Fruit fly (Drosophila melanogaster) ovary, adult (tissue): ENCODE data around the gene CG15208.
A peak's percentile ranks its signal among the peaks of the same experiment; 100 is the strongest.

Experiments
- CG17801 ChIP-seq: fragments of 200-800 bp; optimal IDR thresholded peaks from 2 replicates; lab custom pipeline; 2019; ENCODE audit warnings: missing biosample characterization, mild to moderate bottlenecking, missing genetic modification characterization, moderate library complexity; ENCODE audit not compliant: partially characterized antibody

The CG15208 gene

DNA sequence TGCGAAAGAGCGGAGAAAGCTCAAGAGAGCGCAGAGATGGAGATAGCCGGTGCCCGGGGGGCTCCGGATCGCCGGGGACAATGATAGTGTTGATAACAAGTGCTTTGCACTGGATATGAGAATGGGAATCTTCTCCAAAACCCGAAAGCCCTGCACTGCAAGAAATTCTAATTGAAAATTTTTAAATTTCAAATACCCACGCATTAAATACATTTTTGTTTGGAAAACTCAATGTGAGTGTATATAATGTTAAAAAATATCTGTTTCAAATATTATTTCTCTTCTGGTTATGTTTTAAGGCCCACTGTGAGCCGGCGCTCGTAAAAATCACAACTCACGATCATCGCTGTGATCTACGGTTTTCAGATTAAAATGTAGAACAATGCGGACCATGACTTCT lies 6.6 kb upstream of the CG15208 start:
- peak; percentile 40 for TF ChIP-seq CG17801 (GFP tag; lab: Kevin White, UChicago)

DNA sequence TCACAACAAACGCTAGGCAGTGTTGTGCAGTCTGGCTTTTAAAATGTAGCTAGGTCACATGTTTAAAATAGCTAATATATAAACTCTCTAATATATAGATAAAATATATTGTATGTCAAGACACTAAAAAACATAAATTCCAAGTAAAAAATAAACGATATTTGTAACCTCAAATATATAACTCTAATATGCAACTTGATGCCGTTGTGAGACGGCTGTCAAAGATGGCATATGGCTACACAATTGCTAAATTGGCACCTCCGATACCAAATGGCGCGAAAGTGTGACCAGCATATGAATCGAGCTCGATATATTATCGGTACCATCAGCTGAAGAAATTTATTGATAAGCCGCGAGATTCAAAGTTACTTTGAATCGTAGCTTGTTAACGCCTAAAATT lies 533 bp upstream of the CG15208 start, which contains the start of gene CG1582:
Gene CG1582, minus strand, starts transcription at position 71 of the 400 bp plus-strand sequence.
- TF ChIP-seq CG17801 (GFP tag; lab: Kevin White, UChicago): peak; percentile 64

DNA sequence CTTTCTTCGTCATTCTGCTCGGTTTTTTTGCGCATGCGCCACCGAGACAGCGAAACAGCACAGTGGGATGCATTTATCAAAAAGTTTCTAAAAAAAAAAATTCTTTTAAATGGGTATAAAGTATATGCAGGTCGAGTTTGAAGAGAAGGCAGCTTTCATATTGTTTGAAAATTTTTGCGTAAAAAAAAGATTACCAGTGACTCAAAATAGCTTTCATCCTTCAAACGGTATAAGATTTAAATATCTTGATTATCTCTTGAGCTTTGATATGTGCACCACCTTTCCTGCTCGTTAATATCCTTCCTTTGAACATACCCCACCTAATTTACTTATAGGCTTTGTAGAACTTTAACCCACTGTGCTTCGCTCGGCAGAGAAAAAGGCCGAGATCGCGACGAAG lies 5.3 kb downstream of the CG15208 start:
- peak; percentile 36 for TF ChIP-seq CG17801 (GFP tag; lab: Kevin White, UChicago)

DNA sequence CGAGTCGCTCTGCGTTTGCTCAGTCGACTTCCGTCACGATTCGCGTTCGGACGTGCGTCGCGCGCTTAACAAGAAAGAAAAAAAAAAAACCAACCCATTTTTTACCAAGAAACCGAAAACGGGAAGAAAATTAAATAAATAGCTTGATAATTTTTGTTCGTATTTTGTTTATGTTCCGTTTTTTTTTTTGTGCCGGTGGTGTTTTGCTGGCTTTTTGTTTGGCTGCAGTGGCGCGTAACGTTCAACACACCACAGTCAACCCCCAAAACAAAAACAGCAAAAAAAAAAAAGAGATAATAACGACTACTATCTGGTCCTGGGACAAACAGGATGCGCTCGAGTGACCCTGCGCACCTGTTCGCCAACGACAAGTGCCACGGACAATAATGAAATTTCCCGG lies 5.7 kb downstream of the CG15208 start, which contains the start of gene CG43901:
Gene CG43901, plus strand, starts transcription at position 301 of the 400 bp plus-strand sequence.
- TF ChIP-seq CG17801 (GFP tag; lab: Kevin White, UChicago): no peak

DNA sequence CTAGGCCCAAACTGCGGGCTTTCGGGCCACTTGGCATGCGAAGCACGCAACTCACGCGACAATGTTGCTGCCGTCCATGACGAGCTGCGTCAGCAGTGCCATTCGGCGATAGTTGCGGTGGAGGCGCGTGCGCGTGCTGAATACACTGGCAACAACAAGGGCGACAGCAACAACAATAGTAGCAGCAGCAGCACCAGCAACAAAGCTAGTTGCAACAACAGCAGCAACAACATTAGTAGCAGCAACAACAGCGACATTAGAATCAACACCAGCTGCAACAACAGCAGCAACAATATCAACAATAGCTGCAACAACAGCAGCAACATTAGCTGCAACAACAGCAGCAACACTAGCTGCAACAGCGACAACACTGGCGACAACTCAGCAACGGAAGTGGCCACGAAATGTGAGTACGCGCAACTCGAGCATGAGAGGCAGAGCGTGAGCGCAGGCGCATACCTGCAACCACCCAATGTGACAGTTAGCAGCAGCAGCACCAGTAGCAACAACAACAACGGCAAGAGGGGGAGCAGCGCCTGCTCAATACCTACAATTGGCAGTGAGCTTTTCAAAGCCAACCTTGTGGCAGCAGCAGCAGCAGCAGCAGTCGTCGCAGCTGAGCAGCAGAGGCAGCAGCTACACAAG lies 6.6 kb downstream of the CG15208 start:
- TF ChIP-seq CG17801 (GFP tag; lab: Kevin White, UChicago): no peak

DNA sequence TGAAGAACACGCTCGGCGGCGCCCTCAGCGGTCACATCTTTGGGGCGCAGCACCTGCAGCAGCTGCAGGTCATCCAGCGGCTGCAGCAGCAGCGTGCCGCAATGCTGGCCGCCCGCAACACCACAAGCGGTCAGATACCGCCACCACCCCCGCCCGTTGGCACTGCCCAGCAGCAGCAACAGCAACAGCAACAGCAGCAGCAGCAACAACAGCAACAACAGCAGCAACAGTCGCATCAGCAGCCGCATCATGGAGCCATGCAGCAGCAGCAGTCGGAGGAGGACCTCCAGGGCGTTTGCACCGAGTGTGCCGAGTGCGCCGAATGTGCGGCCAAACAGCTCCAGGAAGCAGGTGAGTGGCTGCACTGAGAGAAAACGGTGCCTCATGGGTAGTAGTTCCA lies 12.8 kb downstream of the CG15208 start:
- no peak for TF ChIP-seq CG17801 (GFP tag; lab: Kevin White, UChicago)

DNA sequence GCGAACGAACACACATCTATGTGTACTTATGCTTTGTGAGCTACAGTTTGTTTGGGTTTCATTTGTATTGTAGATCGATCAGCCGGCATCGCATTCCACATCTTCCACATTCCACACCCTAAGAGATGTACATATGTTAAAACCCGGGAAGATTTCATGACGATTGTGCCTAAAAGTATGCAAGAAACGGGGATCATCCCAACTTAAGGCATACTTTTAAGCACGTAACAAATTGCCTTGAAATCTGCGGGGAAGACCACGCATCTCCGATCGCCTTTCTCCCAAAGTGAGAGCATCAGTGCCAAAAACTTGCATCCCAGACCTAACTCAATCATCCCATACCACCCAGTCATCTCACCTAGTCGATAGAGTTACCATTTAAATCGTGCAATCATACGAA lies 21.9 kb downstream of the CG15208 start:
- no peak for TF ChIP-seq CG17801 (GFP tag; lab: Kevin White, UChicago)

DNA sequence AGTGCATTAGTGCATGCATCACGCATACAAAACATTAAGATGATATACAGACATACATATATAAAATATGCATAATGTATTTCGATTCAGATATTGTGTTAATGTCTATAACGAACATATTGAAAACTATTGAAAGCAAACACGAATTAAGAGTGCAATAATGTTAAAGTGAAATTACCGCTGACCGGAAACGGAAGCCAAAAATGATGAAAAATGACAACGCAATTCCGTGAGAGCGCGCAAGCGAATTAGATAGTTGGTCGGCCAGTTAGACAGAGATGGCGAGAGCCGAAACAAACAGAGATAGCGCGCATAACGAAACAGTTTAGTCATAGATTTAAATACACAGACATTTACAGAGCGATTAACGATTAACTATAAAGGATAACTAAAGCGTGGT lies 22.4 kb downstream of the CG15208 start:
- no peak for TF ChIP-seq CG17801 (GFP tag; lab: Kevin White, UChicago)

DNA sequence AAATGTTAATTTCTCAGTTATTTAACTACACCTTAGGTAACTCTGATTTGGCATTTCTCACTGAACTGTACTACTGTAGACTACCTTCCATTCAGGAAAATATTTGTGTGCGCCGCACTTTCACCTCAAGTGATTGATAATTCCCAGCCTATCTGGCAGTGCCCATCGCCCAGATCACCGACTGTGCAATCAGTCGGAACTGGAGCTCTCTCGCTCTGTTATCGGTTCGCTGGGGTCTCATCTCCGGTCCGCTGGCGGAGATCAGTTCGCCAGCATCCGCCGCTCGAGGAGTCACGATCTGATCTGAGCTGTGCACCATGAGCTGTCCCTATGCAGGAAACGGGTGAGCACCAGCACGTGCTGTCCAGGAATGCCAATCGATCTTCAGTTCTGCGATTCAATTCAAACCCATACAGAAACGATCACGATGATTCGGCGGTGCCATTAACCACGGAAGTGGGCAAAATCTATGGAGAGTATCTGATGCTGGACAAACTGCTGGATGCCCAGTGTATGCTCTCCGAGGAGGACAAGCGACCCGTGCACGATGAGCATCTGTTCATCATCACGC lies 24.0 kb downstream of the CG15208 start, which contains the start of gene v:
Gene v, plus strand, starts transcription at position 262 of the 571 bp plus-strand sequence.
- no peak for TF ChIP-seq CG17801 (GFP tag; lab: Kevin White, UChicago)

DNA sequence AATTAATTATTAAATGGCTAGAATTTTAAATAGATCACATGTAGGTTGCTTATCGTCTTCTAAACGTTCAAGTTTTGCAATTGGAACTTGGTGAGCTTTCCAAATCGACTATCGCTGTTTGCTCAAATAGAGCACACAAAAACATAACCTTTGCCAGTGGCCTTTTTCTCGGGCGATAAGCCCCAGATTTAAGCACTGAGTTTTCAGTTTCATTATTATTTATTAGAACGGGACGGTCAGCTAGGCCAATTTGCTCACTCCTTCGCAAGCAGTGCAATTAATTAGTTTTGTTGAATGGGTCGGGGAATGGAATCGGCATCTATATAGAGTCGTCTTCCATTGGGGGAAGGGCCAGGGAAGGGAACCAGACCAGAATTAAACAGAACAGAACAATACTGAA lies 26.5 kb downstream of the CG15208 start:
- no peak for TF ChIP-seq CG17801 (GFP tag; lab: Kevin White, UChicago)

DNA sequence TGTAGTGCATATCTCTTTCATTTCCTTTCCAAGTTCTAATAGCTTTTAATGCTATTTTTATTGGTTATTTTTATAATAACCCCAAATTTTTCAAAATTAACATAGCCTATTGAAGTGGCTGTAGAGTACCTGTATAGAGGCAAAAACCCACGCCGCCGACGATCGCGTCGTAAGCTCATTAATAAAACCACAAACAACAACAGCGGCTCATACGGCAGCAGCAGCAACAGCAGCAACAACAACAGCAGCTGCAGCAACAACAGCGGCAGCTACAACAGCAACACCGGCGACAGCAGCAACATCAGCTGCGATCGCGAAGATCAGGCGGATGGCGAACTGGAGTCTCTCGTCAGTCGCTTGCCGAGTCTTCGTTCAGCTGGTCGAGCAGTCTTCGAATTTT lies 27.3 kb downstream of the CG15208 start, which contains the start of gene CG2145:
Gene CG2145, plus strand, starts transcription at position 290 of the 400 bp plus-strand sequence.
- peak; percentile 61 for TF ChIP-seq CG17801 (GFP tag; lab: Kevin White, UChicago)

DNA sequence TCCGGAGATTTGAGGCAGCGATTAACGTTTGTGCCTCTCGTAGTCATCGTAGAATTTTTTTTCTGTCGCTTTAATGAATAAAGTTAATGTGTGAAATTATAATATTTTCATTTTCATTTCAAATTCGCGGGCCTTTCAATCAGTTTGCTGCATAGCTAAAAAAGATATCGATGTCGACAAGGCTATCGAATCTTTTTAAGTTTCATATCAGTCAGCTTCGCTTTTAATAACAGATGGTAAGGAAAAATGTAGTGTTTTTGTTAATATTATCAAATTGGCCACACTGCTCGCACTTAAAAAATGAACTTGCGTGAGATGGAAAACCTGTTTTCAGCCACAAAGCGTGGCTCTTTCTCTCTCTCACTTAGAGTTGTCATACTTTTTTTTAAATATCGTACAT lies 29.8 kb downstream of the CG15208 start:
- TF ChIP-seq CG17801 (GFP tag; lab: Kevin White, UChicago): no peak

DNA sequence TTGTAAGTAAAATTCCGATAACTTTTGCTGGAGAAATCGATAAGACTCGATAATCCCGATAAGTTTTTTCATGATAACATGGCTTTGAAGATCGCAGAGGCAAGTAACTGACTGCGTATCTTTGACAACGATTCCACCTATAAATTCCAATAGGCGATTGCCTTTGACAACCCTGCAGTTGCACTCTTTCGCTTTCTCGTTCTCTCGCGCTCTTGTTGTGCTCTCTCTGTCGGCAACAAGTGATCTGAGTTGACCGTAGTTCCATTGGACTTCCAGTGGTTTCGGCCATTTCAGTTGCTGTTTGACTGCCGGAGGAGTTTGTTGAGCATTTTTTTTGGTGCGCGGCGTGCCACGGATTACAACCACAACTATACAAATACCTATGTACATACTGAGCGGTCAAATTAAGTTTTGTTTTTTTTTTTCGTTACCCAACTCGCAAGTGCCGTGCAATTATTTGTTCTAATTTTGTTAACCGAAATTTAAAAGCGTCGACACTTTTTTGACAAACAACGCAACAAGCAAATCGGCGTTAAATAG lies 30.9 kb downstream of the CG15208 start, which contains the start of gene Myo10A:
Gene Myo10A, plus strand, starts transcription at position 288 of the 540 bp plus-strand sequence.
- TF ChIP-seq CG17801 (GFP tag; lab: Kevin White, UChicago): no peak

DNA sequence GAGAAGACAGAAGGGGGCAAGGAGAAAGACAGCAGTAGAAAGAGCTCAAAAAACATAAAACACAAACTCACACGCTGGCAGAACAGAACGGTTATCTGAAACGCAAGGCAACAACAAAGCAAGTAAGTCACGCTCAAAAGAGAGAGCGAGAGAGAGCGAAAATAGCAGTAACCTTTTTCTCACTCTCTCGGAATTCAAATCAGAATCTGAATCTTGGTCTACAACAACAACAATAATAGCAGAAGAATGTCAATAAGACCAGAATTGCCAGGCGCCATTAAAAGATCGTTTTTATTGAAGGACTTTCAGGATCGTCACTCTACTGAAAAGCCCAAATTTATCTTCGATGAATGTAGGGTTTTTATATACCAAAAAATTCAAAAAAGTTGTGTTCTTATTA lies 31.5 kb downstream of the CG15208 start:
- no peak for TF ChIP-seq CG17801 (GFP tag; lab: Kevin White, UChicago)

DNA sequence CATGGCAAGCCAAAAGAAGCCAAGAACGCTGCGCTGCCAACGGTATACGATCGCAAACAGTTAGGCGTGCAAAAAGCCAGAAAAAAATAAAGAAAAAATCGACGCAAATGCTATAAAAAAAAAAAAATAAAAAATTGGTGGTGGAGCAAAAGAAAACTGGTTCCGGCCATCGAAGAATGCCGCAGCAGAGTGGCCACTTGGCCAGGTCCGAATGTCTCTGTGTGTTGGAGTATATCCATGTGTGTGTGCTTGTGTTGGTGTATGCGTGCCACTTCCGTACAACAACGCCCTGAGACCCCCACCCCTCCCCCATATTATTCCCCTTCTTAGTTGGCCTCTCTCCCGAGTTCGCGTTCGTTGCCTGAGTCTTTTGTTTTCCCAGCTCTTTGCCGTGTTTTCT lies 32.5 kb downstream of the CG15208 start:
- TF ChIP-seq CG17801 (GFP tag; lab: Kevin White, UChicago): no peak

DNA sequence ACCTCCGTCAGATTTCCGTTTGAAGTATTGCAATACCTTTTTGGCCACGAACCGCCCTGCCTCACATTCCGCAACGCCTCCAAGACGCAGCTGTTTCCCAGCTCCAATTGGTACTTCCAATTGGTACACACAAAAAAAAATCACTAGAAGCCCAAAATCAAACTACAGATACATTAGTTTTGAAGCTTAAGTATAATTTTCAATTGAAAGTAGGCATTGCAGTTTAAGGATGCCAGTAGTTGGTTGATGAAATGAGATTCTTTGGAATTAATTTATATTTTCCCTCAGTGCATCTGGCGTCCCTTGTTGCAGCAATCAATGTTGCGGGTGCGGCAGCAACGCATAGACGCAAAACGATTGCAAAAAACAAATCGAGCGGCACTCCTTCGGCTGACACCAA lies 34.0 kb downstream of the CG15208 start:
- no peak for TF ChIP-seq CG17801 (GFP tag; lab: Kevin White, UChicago)
